Worm (Caenorhabditis elegans): ENCODE measurements around the gene F54D10.8.

- TF ChIP-seq ztf-23 (GFP tag; IDR thresholded peaks at IDR 0.05) (no peak), cog-1 (tag; optimal IDR thresholded peaks at IDR 0.05) (no peak), T22C8.4 (GFP tag; IDR thresholded peaks at IDR 0.05) (no peak), tab-1 (GFP tag; IDR thresholded peaks at IDR 0.05) (no peak), klf-2 (GFP tag; conservative IDR thresholded peaks at IDR 0.05) (no peak), flt-1 (GFP tag; IDR thresholded peaks at IDR 0.05) (no peak)
Measured at ce11 chrII:3775719-3776118, 52.0 kb downstream of the F54D10.8 start, which contains the start of gene T24E12.3.
